Fruit fly (Drosophila melanogaster) whole organism, pupa: ENCODE measurements around the gene Gr98c.

Source experiments
- CG34367 ChIP-seq: fragments of 200-800 bp; sonication (Bioruptor generic); optimal IDR thresholded peaks from 2 replicates; lab custom pipeline; 2018; ENCODE audit warnings: missing biosample characterization, mild to moderate bottlenecking, missing genetic modification characterization
- gl ChIP-seq: fragments of 200-800 bp; sonication (Bioruptor generic); optimal IDR thresholded peaks from 2 replicates; lab custom pipeline; 2018; ENCODE audit warnings: missing biosample characterization, mild to moderate bottlenecking, missing genetic modification characterization

DNA sequence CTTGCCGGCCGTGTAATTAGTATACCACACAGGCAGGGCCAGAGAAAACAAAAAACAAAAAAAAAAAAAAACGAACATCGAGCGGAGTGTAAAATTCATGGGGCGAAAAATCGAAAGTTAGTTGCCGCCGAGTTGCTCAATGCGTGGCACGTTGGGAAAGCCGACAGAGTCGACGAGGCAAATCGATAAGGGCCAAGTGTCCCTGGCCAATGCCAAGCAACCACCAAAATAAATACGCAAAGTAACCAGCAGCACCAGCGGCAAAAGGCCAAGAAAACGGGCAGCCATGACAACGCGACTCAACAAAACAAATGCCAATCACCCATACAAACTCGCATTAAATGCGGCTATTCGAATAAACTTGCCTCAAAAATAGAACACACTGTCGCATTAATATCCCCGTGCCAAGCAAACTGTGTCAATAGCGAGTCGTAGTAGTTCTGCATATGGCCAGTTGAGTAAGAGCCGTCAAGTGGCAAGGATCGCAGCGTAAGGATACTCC lies 23.8 kb upstream of the Gr98c start, which contains the start of gene CG12885:
- no peak for TF ChIP-seq CG34367 (tag; lab: Kevin White, UChicago)
- no peak for TF ChIP-seq gl (tag; lab: Kevin White, UChicago)
